Fruit fly (Drosophila melanogaster): ENCODE data around the gene CG15747.

The CG15747 gene

dm6 chrX:13387373-13387850, 49.3 kb downstream of the CG15747 start, which contains the start of the genes Ype and CG1662 (continued):
- no peak for TF ChIP-seq Hand (GFP tag; optimal IDR thresholded peaks at IDR 0.05)
- TF ChIP-seq Optix (GFP tag; IDR thresholded peaks at IDR 0.05), result no peak
- peak; percentile 59 for TF ChIP-seq chm (GFP tag; IDR thresholded peaks at IDR 0.05)
- TF ChIP-seq CG1233 (GFP tag; optimal IDR thresholded peaks at IDR 0.05), result peak; percentile 67
- 0 out of 3 replicates have a peak, but pooled peaks have one; percentile 22 for TF ChIP-seq CG14050 (GFP tag; IDR thresholded peaks at IDR 0.05)
- TF ChIP-seq Sry-β (GFP tag; optimal IDR thresholded peaks at IDR 0.05), result no peak
- peak; percentile 88 for TF ChIP-seq nmo (GFP tag; optimal IDR thresholded peaks at IDR 0.05)
- peak; percentile 8 for TF ChIP-seq en (GFP tag; optimal IDR thresholded peaks at IDR 0.05)
- no peak for TF ChIP-seq pan (optimal IDR thresholded peaks at IDR 0.05)
- peak in 1 of 2 experiments; percentile 66 for TF ChIP-seq pan (GFP tag; optimal IDR thresholded peaks at IDR 0.05 in 1 of 2, IDR thresholded peaks at IDR 0.05 in 1 of 2)
- peak; percentile 27 for TF ChIP-seq Side (GFP tag; optimal IDR thresholded peaks at IDR 0.05)
- TF ChIP-seq CG9609 (GFP tag; optimal IDR thresholded peaks at IDR 0.05), result peak; percentile 56
- peak; percentile 66 for TF ChIP-seq zfh2 (GFP tag; optimal IDR thresholded peaks at IDR 0.05)
- peak; percentile 66 for TF ChIP-seq CG16815 (GFP tag; optimal IDR thresholded peaks at IDR 0.05)
- TF ChIP-seq tap (tag; optimal IDR thresholded peaks at IDR 0.05), result peak; percentile 41
- peak; percentile 86 for TF ChIP-seq CG14710 (tag; optimal IDR thresholded peaks at IDR 0.05)
- peak; percentile 58 for TF ChIP-seq hbn (GFP tag; IDR thresholded peaks at IDR 0.05; ENCODE audit: partially characterized antibody)
- TF ChIP-seq slp2 (GFP tag; optimal IDR thresholded peaks at IDR 0.05), result peak; percentile 30
- TF ChIP-seq Fer3 (tag; optimal IDR thresholded peaks at IDR 0.05), result peak; percentile 63
- TF ChIP-seq CG13287 (GFP tag; IDR thresholded peaks at IDR 0.05; ENCODE audit: partially characterized antibody), result peak; percentile 75
- TF ChIP-seq disco-r (GFP tag; optimal IDR thresholded peaks at IDR 0.05), result no peak
- TF ChIP-seq CG17385 (GFP tag; optimal IDR thresholded peaks at IDR 0.05), result peak; percentile 60
- peak; percentile 38 for TF ChIP-seq stwl (tag; optimal IDR thresholded peaks at IDR 0.05)
- no peak for TF ChIP-seq Doc2 (GFP tag; IDR thresholded peaks at IDR 0.05)
- peak; percentile 35 for TF ChIP-seq psq (GFP tag; optimal IDR thresholded peaks at IDR 0.05)
- TF ChIP-seq seq (GFP tag; IDR thresholded peaks at IDR 0.05), result 0 out of 2 replicates have a peak, but pooled peaks have one; percentile 35
- no peak for TF ChIP-seq CG8478 (optimal IDR thresholded peaks at IDR 0.05)
- peak; percentile 54 for TF ChIP-seq Atf-2 (GFP tag; optimal IDR thresholded peaks at IDR 0.05)
- peak; percentile 50 for TF ChIP-seq CG33557 (GFP tag; optimal IDR thresholded peaks at IDR 0.05)
- TF ChIP-seq sens-2 (GFP tag; IDR thresholded peaks at IDR 0.05), result 0 out of 2 replicates have a peak, but pooled peaks have one; percentile 45
- no peak for TF ChIP-seq Jarid2 (GFP tag; optimal IDR thresholded peaks at IDR 0.05)
- TF ChIP-seq zen2 (GFP tag; IDR thresholded peaks at IDR 0.05; ENCODE audit: partially characterized antibody), result peak; percentile 56; the same call in 1 of the 3 replicates
- no peak for TF ChIP-seq Eip74EF (GFP tag; optimal IDR thresholded peaks at IDR 0.05)
- TF ChIP-seq CG18476 (GFP tag; optimal IDR thresholded peaks at IDR 0.05), result peak; percentile 69
- TF ChIP-seq knrl (GFP tag; IDR thresholded peaks at IDR 0.05; ENCODE audit: partially characterized antibody), result peak; percentile 77
- peak; percentile 48 for TF ChIP-seq CG4854 (GFP tag; optimal IDR thresholded peaks at IDR 0.05)
- peak; percentile 87 for TF ChIP-seq CG12391 (tag; optimal IDR thresholded peaks at IDR 0.05)
- peak; percentile 37 for TF ChIP-seq NC2α (GFP tag; optimal IDR thresholded peaks at IDR 0.05)
- TF ChIP-seq D19B (GFP tag; optimal IDR thresholded peaks at IDR 0.05), result peak; percentile 9
- no peak for TF ChIP-seq kah (GFP tag; optimal IDR thresholded peaks at IDR 0.05)
- TF ChIP-seq Asciz (GFP tag; optimal IDR thresholded peaks at IDR 0.05), result peak; percentile 19
- peak; percentile 39 for TF ChIP-seq CG6654 (GFP tag; optimal IDR thresholded peaks at IDR 0.05)
- TF ChIP-seq chif (GFP tag; optimal IDR thresholded peaks at IDR 0.05), result peak; percentile 55 to 62
- peak; percentile 46 for TF ChIP-seq CG1647 (GFP tag; optimal IDR thresholded peaks at IDR 0.05)
- peak; percentile 77 for TF ChIP-seq NfI (GFP tag; optimal IDR thresholded peaks at IDR 0.05)
- TF ChIP-seq CG9727 (GFP tag; optimal IDR thresholded peaks at IDR 0.05), result peak; percentile 80
- TF ChIP-seq CG3281 (GFP tag; optimal IDR thresholded peaks at IDR 0.05), result peak; percentile 77
- TF ChIP-seq row (GFP tag; IDR thresholded peaks at IDR 0.05), result peak; percentile 88
- TF ChIP-seq bcd (GFP tag; optimal IDR thresholded peaks at IDR 0.05), result peak; percentile 91
- TF ChIP-seq CG11504 (tag; optimal IDR thresholded peaks at IDR 0.05), result peak; percentile 78
